Worm (Caenorhabditis elegans): ENCODE results near the gene C37C3.1.

C37C3.1 gene

DNA sequence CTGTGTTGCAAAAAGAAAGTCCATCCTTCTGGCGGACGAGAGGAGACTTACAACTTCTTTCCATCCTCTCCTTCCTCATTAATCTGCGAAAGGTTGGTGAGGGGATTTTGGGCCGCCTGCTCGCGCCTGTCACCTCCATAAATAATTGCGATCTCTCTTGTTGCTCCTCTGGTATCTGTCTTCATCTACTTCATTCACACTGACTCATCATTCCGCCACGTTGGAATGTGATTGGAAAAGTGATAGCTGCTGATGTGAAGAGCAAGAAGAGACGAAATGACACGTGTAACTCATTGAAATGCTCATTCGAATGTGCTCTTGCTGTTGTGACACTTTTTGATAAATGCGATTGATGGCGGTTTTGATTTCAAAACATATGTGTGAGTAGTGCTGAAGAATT lies 35.1 kb upstream of the C37C3.1 start:
- TF ChIP-seq flt-1 (GFP tag; IDR thresholded peaks at IDR 0.05) (no peak), ztf-23 (GFP tag; IDR thresholded peaks at IDR 0.05) (no peak), ztf-29 (GFP tag; IDR thresholded peaks at IDR 0.05) (no peak), cog-1 (tag; optimal IDR thresholded peaks at IDR 0.05) (no peak), tab-1 (GFP tag; IDR thresholded peaks at IDR 0.05) (no peak), med-1 (GFP tag; optimal IDR thresholded peaks at IDR 0.05; ENCODE audit: insufficient read depth) (no peak), T22C8.4 (GFP tag; IDR thresholded peaks at IDR 0.05) (no peak), ref-1 (GFP tag; conservative IDR thresholded peaks at IDR 0.05) (no peak), klf-2 (GFP tag; conservative IDR thresholded peaks at IDR 0.05) (no peak)

DNA sequence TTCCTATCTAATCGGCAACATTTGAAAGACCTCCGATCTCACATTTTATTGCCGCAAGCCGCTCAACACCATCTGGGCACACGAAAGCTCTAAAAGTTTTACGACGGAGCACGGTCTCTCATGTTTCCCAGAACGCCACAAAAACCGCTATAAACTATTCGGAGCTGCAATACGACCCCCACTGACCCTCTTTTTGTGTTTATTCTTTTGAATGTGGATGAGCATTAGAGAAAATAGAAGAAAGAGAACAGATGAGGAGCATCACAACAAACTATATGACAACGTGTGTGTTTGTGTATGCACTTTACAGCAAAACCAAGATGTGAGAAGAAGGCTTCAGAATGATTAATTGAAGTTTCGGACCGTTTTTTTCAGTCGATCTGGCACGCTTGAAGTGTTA lies 33.6 kb upstream of the C37C3.1 start:
- TF ChIP-seq ref-1 (GFP tag; conservative IDR thresholded peaks at IDR 0.05) (no peak), cog-1 (tag; optimal IDR thresholded peaks at IDR 0.05) (no peak)

DNA sequence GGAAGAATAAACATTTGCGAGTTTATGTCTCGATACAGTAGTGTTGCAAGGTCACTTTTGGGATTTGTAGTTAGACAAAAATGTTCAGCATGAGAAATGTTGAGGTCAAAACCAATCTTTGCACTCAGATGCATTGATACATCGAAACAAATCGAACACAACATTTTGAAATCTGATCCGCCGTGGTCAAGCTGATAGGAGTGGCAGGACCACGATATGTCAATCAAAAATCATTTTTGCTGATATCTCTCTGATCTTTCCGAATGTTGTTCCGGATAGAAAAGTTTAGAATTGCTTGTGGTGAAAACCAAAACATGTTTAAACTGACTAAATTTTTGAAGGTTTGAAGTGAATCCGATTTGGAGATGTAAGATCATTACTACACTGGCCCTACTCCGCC lies 31.9 kb upstream of the C37C3.1 start:
- TF ChIP-seq tab-1 (GFP tag; IDR thresholded peaks at IDR 0.05), result no peak
- no peak for TF ChIP-seq ztf-29 (GFP tag; IDR thresholded peaks at IDR 0.05)
- no peak for TF ChIP-seq T22C8.4 (GFP tag; IDR thresholded peaks at IDR 0.05)
- TF ChIP-seq cog-1 (tag; optimal IDR thresholded peaks at IDR 0.05), result no peak
- TF ChIP-seq flt-1 (GFP tag; IDR thresholded peaks at IDR 0.05), result no peak
- no peak for TF ChIP-seq ref-1 (GFP tag; conservative IDR thresholded peaks at IDR 0.05)
- no peak for TF ChIP-seq ztf-23 (GFP tag; IDR thresholded peaks at IDR 0.05)

DNA sequence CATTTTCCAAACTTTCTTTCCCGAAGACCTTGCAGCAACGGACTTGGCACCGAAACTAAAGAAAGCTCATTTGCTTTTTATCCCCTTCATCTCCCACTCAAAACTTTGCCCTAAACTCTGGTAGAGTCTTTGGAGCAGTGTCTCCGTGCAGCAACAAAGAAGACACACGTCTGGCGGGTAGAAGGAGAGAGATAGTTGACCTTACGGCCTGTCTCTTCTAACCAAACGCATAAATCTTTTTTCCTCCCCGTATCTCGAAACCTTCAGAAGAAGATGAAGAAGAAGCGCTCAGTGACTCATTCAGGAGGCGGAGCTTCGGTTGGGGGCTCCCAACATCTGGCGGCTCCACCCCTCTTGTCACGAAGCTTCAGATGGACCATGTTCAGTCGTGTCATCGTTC lies 31.4 kb upstream of the C37C3.1 start:
- no peak for TF ChIP-seq tab-1 (GFP tag; IDR thresholded peaks at IDR 0.05)
- no peak for TF ChIP-seq med-1 (GFP tag; optimal IDR thresholded peaks at IDR 0.05; ENCODE audit: insufficient read depth)
- no peak for TF ChIP-seq ref-1 (GFP tag; conservative IDR thresholded peaks at IDR 0.05)

DNA sequence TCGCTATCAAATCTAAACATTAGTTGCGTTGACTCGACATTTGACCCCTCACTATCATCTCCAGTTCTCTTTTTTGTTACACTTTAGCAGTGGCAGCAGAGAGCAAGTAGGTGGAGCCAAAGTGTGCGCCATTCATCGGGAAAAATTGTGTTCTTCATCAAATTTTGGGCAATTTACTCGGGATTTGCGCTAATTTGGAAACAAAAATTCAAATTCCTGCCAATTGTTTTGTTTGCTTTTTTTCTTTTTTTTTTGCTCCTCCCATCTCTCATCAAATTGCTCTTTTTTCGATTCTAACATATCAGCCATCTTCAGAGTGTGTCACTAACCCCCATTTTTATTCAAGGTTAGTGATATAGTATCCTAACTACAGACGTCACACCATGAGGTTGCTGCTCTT lies 30.8 kb upstream of the C37C3.1 start, which contains the start of gene mig-6:
TSS of gene mig-6 (plus strand) at position 301 of the 400 bp plus-strand sequence.
- TF ChIP-seq T22C8.4 (GFP tag; IDR thresholded peaks at IDR 0.05) (no peak), ref-1 (GFP tag; conservative IDR thresholded peaks at IDR 0.05) (no peak), med-1 (GFP tag; optimal IDR thresholded peaks at IDR 0.05; ENCODE audit: insufficient read depth) (no peak), klf-2 (GFP tag; conservative IDR thresholded peaks at IDR 0.05) (no peak), flt-1 (GFP tag; IDR thresholded peaks at IDR 0.05) (no peak), cog-1 (tag; optimal IDR thresholded peaks at IDR 0.05) (no peak), ztf-29 (GFP tag; IDR thresholded peaks at IDR 0.05) (no peak), tab-1 (GFP tag; IDR thresholded peaks at IDR 0.05) (no peak), ztf-23 (GFP tag; IDR thresholded peaks at IDR 0.05) (no peak)

DNA sequence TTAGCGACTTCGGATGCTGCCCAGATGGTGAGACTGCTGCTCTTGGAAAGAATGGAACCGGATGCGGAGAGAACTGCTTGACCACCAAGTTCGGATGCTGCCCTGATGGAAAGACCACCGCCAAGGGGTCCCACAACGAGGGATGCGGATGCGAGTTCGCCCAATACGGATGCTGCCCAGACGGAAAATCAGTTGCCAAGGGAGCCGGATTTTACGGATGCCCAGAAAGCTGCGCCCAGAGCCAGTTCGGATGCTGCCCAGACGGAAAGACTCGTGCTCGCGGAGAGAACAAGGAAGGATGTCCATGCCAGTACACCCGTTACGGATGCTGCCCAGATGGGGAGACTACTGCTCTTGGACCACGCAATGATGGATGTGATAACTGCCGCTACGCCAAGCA lies 26.8 kb upstream of the C37C3.1 start:
- no peak for TF ChIP-seq cog-1 (tag; optimal IDR thresholded peaks at IDR 0.05)
- no peak for TF ChIP-seq ztf-23 (GFP tag; IDR thresholded peaks at IDR 0.05)
- TF ChIP-seq T22C8.4 (GFP tag; IDR thresholded peaks at IDR 0.05), result no peak
- TF ChIP-seq flt-1 (GFP tag; IDR thresholded peaks at IDR 0.05), result no peak
- TF ChIP-seq ref-1 (GFP tag; conservative IDR thresholded peaks at IDR 0.05), result no peak
- TF ChIP-seq ztf-29 (GFP tag; IDR thresholded peaks at IDR 0.05), result no peak
- no peak for TF ChIP-seq med-1 (GFP tag; optimal IDR thresholded peaks at IDR 0.05; ENCODE audit: insufficient read depth)
- TF ChIP-seq klf-2 (GFP tag; conservative IDR thresholded peaks at IDR 0.05), result no peak
- TF ChIP-seq tab-1 (GFP tag; IDR thresholded peaks at IDR 0.05), result no peak

DNA sequence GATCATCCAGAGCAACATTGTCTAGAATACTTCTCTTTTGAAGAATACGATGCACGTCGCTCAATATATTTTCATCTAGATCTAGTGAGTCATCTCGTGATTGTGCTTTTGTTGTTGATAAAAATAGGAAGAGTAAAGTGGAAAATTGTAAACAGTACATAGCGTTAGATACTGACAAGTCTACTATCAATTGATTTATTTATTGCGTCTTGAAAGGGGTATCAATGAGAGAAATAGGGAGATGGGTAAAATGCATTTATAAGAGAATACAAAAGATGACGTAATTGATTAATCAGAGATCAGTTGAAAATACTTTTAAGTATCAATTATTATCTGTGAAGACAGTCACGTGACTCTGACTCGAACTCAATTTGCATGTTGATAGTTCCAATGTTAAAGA lies 20.9 kb upstream of the C37C3.1 start, which contains the start of gene txt-5:
TSS of gene txt-5 (minus strand) at position 224 of the 400 bp plus-strand sequence.
- no peak for TF ChIP-seq ztf-23 (GFP tag; IDR thresholded peaks at IDR 0.05)
- no peak for TF ChIP-seq klf-2 (GFP tag; conservative IDR thresholded peaks at IDR 0.05)
- no peak for TF ChIP-seq tab-1 (GFP tag; IDR thresholded peaks at IDR 0.05)
- TF ChIP-seq T22C8.4 (GFP tag; IDR thresholded peaks at IDR 0.05), result no peak
- no peak for TF ChIP-seq ztf-29 (GFP tag; IDR thresholded peaks at IDR 0.05)
- TF ChIP-seq flt-1 (GFP tag; IDR thresholded peaks at IDR 0.05), result no peak
- TF ChIP-seq cog-1 (tag; optimal IDR thresholded peaks at IDR 0.05), result no peak
- no peak for TF ChIP-seq ref-1 (GFP tag; conservative IDR thresholded peaks at IDR 0.05)
- no peak for TF ChIP-seq med-1 (GFP tag; optimal IDR thresholded peaks at IDR 0.05; ENCODE audit: insufficient read depth)

DNA sequence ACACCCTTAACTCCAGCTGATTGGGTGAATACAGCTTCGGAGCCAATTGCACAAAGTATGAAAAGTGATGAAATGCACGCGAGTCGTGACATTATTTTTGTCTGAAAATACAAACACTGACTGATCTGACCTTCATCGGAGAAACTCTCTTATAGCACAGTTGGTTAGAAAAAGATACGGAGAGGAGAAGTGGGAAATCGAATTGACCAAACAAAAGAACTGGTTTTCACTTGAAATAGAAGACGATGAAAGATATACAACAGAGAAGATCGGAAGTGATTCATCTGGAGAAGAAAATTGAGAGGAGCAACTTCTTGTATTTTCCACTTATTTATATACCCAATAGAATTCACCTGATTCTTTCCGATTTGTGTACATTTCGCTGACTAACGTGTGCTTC lies 20.0 kb upstream of the C37C3.1 start, which contains the start of gene ttr-33:
TSS of gene ttr-33 (minus strand) at position 101 of the 400 bp plus-strand sequence.
- TF ChIP-seq ref-1 (GFP tag; conservative IDR thresholded peaks at IDR 0.05) (no peak), ztf-23 (GFP tag; IDR thresholded peaks at IDR 0.05) (no peak), klf-2 (GFP tag; conservative IDR thresholded peaks at IDR 0.05) (no peak), med-1 (GFP tag; optimal IDR thresholded peaks at IDR 0.05; ENCODE audit: insufficient read depth) (no peak), ztf-29 (GFP tag; IDR thresholded peaks at IDR 0.05) (no peak), T22C8.4 (GFP tag; IDR thresholded peaks at IDR 0.05) (no peak), flt-1 (GFP tag; IDR thresholded peaks at IDR 0.05) (no peak), cog-1 (tag; optimal IDR thresholded peaks at IDR 0.05) (no peak), tab-1 (GFP tag; IDR thresholded peaks at IDR 0.05) (no peak)

DNA sequence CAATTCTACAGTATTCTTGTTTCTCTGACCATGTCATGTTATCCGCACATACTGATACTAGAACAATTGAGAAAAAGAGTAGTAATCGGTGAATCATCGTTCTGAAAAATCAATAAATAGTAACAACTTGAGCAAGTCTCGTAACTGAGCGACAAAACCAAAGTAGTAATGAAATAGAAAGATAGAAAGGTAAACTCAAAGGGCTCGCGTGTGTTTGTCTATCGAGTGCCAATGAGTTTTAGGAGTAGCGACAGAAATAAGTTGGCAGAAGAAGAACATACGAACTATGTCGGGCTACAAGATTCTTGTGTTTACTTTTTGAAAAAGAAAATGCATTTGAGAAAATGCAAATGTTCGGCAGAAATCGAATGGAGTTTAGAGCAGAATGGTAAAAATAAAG lies 18.3 kb upstream of the C37C3.1 start, which contains the start of gene C37C3.12:
TSS of gene C37C3.12 (minus strand) at position 101 of the 400 bp plus-strand sequence.
- no peak for TF ChIP-seq cog-1 (tag; optimal IDR thresholded peaks at IDR 0.05)
- no peak for TF ChIP-seq ztf-29 (GFP tag; IDR thresholded peaks at IDR 0.05)
- no peak for TF ChIP-seq ztf-23 (GFP tag; IDR thresholded peaks at IDR 0.05)
- no peak for TF ChIP-seq klf-2 (GFP tag; conservative IDR thresholded peaks at IDR 0.05)
- no peak for TF ChIP-seq flt-1 (GFP tag; IDR thresholded peaks at IDR 0.05)
- no peak for TF ChIP-seq T22C8.4 (GFP tag; IDR thresholded peaks at IDR 0.05)
- TF ChIP-seq tab-1 (GFP tag; IDR thresholded peaks at IDR 0.05), result no peak
- TF ChIP-seq med-1 (GFP tag; optimal IDR thresholded peaks at IDR 0.05; ENCODE audit: insufficient read depth), result no peak
- TF ChIP-seq ref-1 (GFP tag; conservative IDR thresholded peaks at IDR 0.05), result no peak

DNA sequence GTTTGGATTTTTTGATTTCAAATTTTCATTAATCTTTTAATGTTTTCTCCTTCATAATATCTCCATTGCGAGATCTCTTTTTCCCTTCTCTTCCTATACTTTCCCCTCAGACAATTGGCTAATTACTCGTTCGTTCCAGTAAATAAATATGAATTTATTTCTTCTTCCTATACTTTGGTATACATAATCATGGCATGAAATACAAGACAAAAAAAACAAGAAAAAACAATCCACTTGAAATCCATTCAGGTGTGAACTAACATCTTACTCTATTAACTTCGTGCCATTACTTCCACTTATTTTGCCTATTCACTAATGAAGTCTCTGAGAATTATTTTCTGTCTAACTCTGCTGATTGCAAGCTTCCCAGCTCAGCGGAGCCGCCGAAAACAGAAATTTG lies 15.5 kb upstream of the C37C3.1 start, which contains the start of gene grd-8:
TSS of gene grd-8 (plus strand) at position 301 of the 400 bp plus-strand sequence.
- TF ChIP-seq flt-1 (GFP tag; IDR thresholded peaks at IDR 0.05) (no peak), ref-1 (GFP tag; conservative IDR thresholded peaks at IDR 0.05) (no peak), tab-1 (GFP tag; IDR thresholded peaks at IDR 0.05) (no peak), ztf-29 (GFP tag; IDR thresholded peaks at IDR 0.05) (no peak), cog-1 (tag; optimal IDR thresholded peaks at IDR 0.05) (no peak), T22C8.4 (GFP tag; IDR thresholded peaks at IDR 0.05) (no peak), klf-2 (GFP tag; conservative IDR thresholded peaks at IDR 0.05) (no peak), med-1 (GFP tag; optimal IDR thresholded peaks at IDR 0.05; ENCODE audit: insufficient read depth) (no peak), ztf-23 (GFP tag; IDR thresholded peaks at IDR 0.05) (no peak)

Measured in whole organism, midembryonic.